Fruit fly (Drosophila melanogaster): Measurements from ENCODE around the gene JMJD7.

Gene JMJD7

DNA sequence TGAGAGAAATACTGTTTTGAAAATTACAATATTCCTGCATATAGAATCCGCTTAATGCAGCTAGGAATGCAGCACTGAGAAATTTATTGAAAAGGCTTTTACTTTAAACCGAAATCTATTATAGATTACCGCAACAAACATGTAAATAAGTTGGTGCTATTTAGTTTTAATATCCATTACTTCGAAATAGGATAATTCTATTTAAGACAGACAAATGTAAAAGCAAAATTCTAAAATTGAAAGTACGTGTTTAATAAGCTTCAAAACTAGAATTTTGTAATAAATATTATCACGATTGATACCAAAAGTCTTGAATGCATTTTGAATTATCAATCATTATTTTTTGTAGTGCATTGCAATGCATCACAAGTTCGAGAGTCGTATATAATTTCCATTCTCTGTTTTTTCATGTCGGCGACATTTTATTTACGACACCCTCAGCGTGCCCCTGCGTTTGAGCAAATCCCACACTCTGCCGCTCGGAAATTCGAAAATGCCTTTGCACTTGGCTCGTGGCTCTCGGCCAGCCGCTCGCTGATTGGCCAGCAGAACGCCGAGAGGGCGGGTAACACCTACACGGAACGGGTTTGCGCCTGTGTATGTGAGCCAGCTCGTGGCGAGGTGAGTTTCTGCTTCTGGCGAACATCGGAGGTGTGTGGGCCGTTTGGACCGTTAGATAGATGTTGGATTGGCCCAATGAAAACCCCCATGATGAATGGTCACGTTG, 46.8 kb downstream of the JMJD7 start (continued):
- TF ChIP-seq Deaf1 (tag; optimal IDR thresholded peaks at IDR 0.05): peak; percentile 89
- no peak for TF ChIP-seq CG3407 (GFP tag; optimal IDR thresholded peaks at IDR 0.05)
- no peak for TF ChIP-seq CG31365 (tag; optimal IDR thresholded peaks at IDR 0.05)
- TF ChIP-seq Eip74EF (GFP tag; optimal IDR thresholded peaks at IDR 0.05): no peak
- TF ChIP-seq cad (GFP tag; optimal IDR thresholded peaks at IDR 0.05): peak; percentile 57
- no peak for TF ChIP-seq CG12659 (GFP tag; optimal IDR thresholded peaks at IDR 0.05)
- TF ChIP-seq CG43689 (GFP tag; IDR thresholded peaks at IDR 0.05): no peak
- TF ChIP-seq psq (GFP tag; optimal IDR thresholded peaks at IDR 0.05): no peak
- no peak for TF ChIP-seq Bdp1 (GFP tag; optimal IDR thresholded peaks at IDR 0.05)
- peak; percentile 67 for TF ChIP-seq phol (tag; optimal IDR thresholded peaks at IDR 0.05)
- peak; percentile 63 for TF ChIP-seq CG11504 (tag; optimal IDR thresholded peaks at IDR 0.05)
- no peak for TF ChIP-seq HLH3B (GFP tag; IDR thresholded peaks at IDR 0.05)
- TF ChIP-seq Lim3 (GFP tag; IDR thresholded peaks at IDR 0.05): no peak
- TF ChIP-seq Hr39 (optimal IDR thresholded peaks at IDR 0.05): no peak
- TF ChIP-seq cato (GFP tag; optimal IDR thresholded peaks at IDR 0.05; ENCODE audit: borderline replicate concordance): no peak
- TF ChIP-seq zen2 (GFP tag; IDR thresholded peaks at IDR 0.05; ENCODE audit: partially characterized antibody): no peak
- TF ChIP-seq dmrt99B (tag; optimal IDR thresholded peaks at IDR 0.05): peak; percentile 52
- no peak for TF ChIP-seq nerfin-2 (GFP tag; IDR thresholded peaks at IDR 0.05; ENCODE audit: partially characterized antibody)
- no peak for TF ChIP-seq CG1832 (GFP tag; optimal IDR thresholded peaks at IDR 0.05)
- no peak for TF ChIP-seq CG12744 (GFP tag; optimal IDR thresholded peaks at IDR 0.05)
- TF ChIP-seq CG10979 (tag; optimal IDR thresholded peaks at IDR 0.05): peak; percentile 62
- no peak for TF ChIP-seq HmgD (GFP tag; optimal IDR thresholded peaks at IDR 0.05)
- TF ChIP-seq CG10431 (GFP tag; optimal IDR thresholded peaks at IDR 0.05): no peak
- TF ChIP-seq CG10565 (GFP tag; optimal IDR thresholded peaks at IDR 0.05): no peak
- no peak for TF ChIP-seq MBD-R2 (GFP tag; IDR thresholded peaks at IDR 0.05)
- no peak for TF ChIP-seq chif (GFP tag; optimal IDR thresholded peaks at IDR 0.05)
- no peak for TF ChIP-seq Tbp (GFP tag; optimal IDR thresholded peaks at IDR 0.05)
- TF ChIP-seq sima (GFP tag; optimal IDR thresholded peaks at IDR 0.05): no peak
- TF ChIP-seq Stat92E (GFP tag; optimal IDR thresholded peaks at IDR 0.05): no peak
- no peak for TF ChIP-seq row (GFP tag; IDR thresholded peaks at IDR 0.05)
- no peak for TF ChIP-seq CG7372 (GFP tag; IDR thresholded peaks at IDR 0.05)
- TF ChIP-seq odd (GFP tag; optimal IDR thresholded peaks at IDR 0.05): no peak
- TF ChIP-seq Lhr (GFP tag; optimal IDR thresholded peaks at IDR 0.05): no peak
- peak; percentile 59 for TF ChIP-seq CG6254 (GFP tag; optimal IDR thresholded peaks at IDR 0.05)
- peak; percentile 10 for TF ChIP-seq tin (GFP tag; optimal IDR thresholded peaks at IDR 0.05)
- TF ChIP-seq pum (GFP tag; optimal IDR thresholded peaks at IDR 0.05): no peak
- TF ChIP-seq CG3995 (GFP tag; optimal IDR thresholded peaks at IDR 0.05): no peak
- no peak for TF ChIP-seq CG10543 (GFP tag; optimal IDR thresholded peaks at IDR 0.05)
- TF ChIP-seq MTF-1 (GFP tag; optimal IDR thresholded peaks at IDR 0.05; ENCODE audit: borderline replicate concordance): peak; percentile 57
- no peak for TF ChIP-seq CG16813 (GFP tag; IDR thresholded peaks at IDR 0.05; ENCODE audit: partially characterized antibody)
- TF ChIP-seq gcm (GFP tag; optimal IDR thresholded peaks at IDR 0.05): no peak
- no peak for TF ChIP-seq knrl (GFP tag; IDR thresholded peaks at IDR 0.05; ENCODE audit: partially characterized antibody)
- TF ChIP-seq gsb (GFP tag; IDR thresholded peaks at IDR 0.05): no peak
- TF ChIP-seq CG11093 (GFP tag; IDR thresholded peaks at IDR 0.05): no peak
- TF ChIP-seq pnt (GFP tag; optimal IDR thresholded peaks at IDR 0.05): no peak
- TF ChIP-seq Sry-β (GFP tag; optimal IDR thresholded peaks at IDR 0.05): no peak
- no peak for TF ChIP-seq CG10274 (GFP tag; optimal IDR thresholded peaks at IDR 0.05)
- TF ChIP-seq CG10366 (GFP tag; IDR thresholded peaks at IDR 0.05): no peak
- peak; percentile 22 for TF ChIP-seq tio (GFP tag; optimal IDR thresholded peaks at IDR 0.05)

Measured in whole organism, embryonic.